Fruit fly (Drosophila melanogaster): ENCODE data around the gene Pex14.

Pex14 gene

dm6 chr3L:20747299-20747925 lies 31.2 kb upstream of the Pex14 start (continued):
- peak; percentile 13 for TF ChIP-seq CG6276 (GFP tag; optimal IDR thresholded peaks at IDR 0.05)
- TF ChIP-seq CG8632 (GFP tag; optimal IDR thresholded peaks at IDR 0.05), result peak; percentile 26
- peak; percentile 2 for TF ChIP-seq Sox14 (GFP tag; optimal IDR thresholded peaks at IDR 0.05)
- peak; percentile 51 for TF ChIP-seq Met (GFP tag; optimal IDR thresholded peaks at IDR 0.05)
- TF ChIP-seq CG6792 (GFP tag; optimal IDR thresholded peaks at IDR 0.05), result peak; percentile 41
- peak; percentile 22 for TF ChIP-seq CG34406 (GFP tag; optimal IDR thresholded peaks at IDR 0.05)
- peak; percentile 38 for TF ChIP-seq pdm3 (GFP tag; optimal IDR thresholded peaks at IDR 0.05)
- TF ChIP-seq CG11762 (GFP tag; optimal IDR thresholded peaks at IDR 0.05; ENCODE audit: insufficient read depth), result peak; percentile 24
- peak; percentile 48 for TF ChIP-seq svp (GFP tag)
- peak; percentile 59 for TF ChIP-seq Sox102F (GFP tag; optimal IDR thresholded peaks at IDR 0.05)
- peak; percentile 28 for TF ChIP-seq CG3919 (GFP tag; optimal IDR thresholded peaks at IDR 0.05)
- peak; percentile 36 for TF ChIP-seq Hr39 (GFP tag; optimal IDR thresholded peaks at IDR 0.05)
- no peak for TF ChIP-seq achi (GFP tag; optimal IDR thresholded peaks at IDR 0.05)
- TF ChIP-seq CG15336 (GFP tag; IDR thresholded peaks at IDR 0.05), result no peak
- no peak for TF ChIP-seq spab (GFP tag; optimal IDR thresholded peaks at IDR 0.05)
- no peak for TF ChIP-seq CG6808 (GFP tag; optimal IDR thresholded peaks at IDR 0.05)
- peak; percentile 26 for TF ChIP-seq acj6 (GFP tag; optimal IDR thresholded peaks at IDR 0.05)
- TF ChIP-seq Eip78C (GFP tag), result peak; percentile 90
- TF ChIP-seq OdsH (GFP tag; optimal IDR thresholded peaks at IDR 0.05), result peak; percentile 3
- peak; percentile 10 for TF ChIP-seq Ets21C (GFP tag; optimal IDR thresholded peaks at IDR 0.05)
- peak; percentile 13 for TF ChIP-seq CG10631 (GFP tag; optimal IDR thresholded peaks at IDR 0.05)

- TF ChIP-seq Eip78C (GFP tag) (peak; percentile 58), ss (GFP tag; optimal IDR thresholded peaks at IDR 0.05) (no peak)
Observed at dm6 chr3L:20748577-20748976, 30.0 kb upstream of the Pex14 start.

- TF ChIP-seq CG10631 (GFP tag; optimal IDR thresholded peaks at IDR 0.05) (no peak), dsx (GFP tag; optimal IDR thresholded peaks at IDR 0.05; ENCODE audit: poor library complexity, severe bottlenecking) (no peak), cyc (GFP tag; optimal IDR thresholded peaks at IDR 0.05) (no peak), Sox14 (GFP tag; optimal IDR thresholded peaks at IDR 0.05) (no peak), salr (GFP tag; optimal IDR thresholded peaks at IDR 0.05) (no peak), dac (GFP tag; optimal IDR thresholded peaks at IDR 0.05) (no peak), lz (GFP tag; optimal IDR thresholded peaks at IDR 0.05) (no peak), Blimp-1 (GFP tag; optimal IDR thresholded peaks at IDR 0.05) (no peak), CG8119 (GFP tag; IDR thresholded peaks at IDR 0.05) (no peak), OdsH (GFP tag; optimal IDR thresholded peaks at IDR 0.05) (no peak), net (GFP tag; optimal IDR thresholded peaks at IDR 0.05) (no peak), CG6792 (GFP tag; optimal IDR thresholded peaks at IDR 0.05) (no peak)
Observed at dm6 chr3L:20750391-20750790, 28.2 kb upstream of the Pex14 start.

dm6 chr3L:20752964-20753363 lies 25.6 kb upstream of the Pex14 start:
- TF ChIP-seq CG34406 (GFP tag; optimal IDR thresholded peaks at IDR 0.05) (no peak), CG32006 (GFP tag; optimal IDR thresholded peaks at IDR 0.05) (no peak), Ets96B (tag; optimal IDR thresholded peaks at IDR 0.05) (no peak), CG11762 (GFP tag; optimal IDR thresholded peaks at IDR 0.05; ENCODE audit: insufficient read depth) (no peak), CG11902 (GFP tag; optimal IDR thresholded peaks at IDR 0.05) (no peak), CG3919 (GFP tag; optimal IDR thresholded peaks at IDR 0.05) (no peak), Sox14 (GFP tag; optimal IDR thresholded peaks at IDR 0.05) (no peak), Eip78C (GFP tag) (no peak), svp (GFP tag) (no peak)

- TF ChIP-seq CG9139 (GFP tag; optimal IDR thresholded peaks at IDR 0.05), result no peak
- TF ChIP-seq net (GFP tag; optimal IDR thresholded peaks at IDR 0.05), result no peak
- no peak for TF ChIP-seq cyc (GFP tag; optimal IDR thresholded peaks at IDR 0.05)
Observed at dm6 chr3L:20755585-20755984, 23.0 kb upstream of the Pex14 start, which contains the start of gene CG33912. CG33912 (minus strand) TSS chr3L:20755685.

Data from whole organism, prepupa.